Fruit fly (Drosophila melanogaster) whole organism, embryonic: ENCODE results near the gene CG32202.
A peak's percentile ranks its signal among the peaks of the same experiment; 100 is the strongest.

Experiments
- Aef1 ChIP-seq: fragments of 200-800 bp; sonication (Bioruptor generic); IDR thresholded peaks from 3 replicates; pipeline ENCODE4 v1.3.6; 2022; ENCODE audit warnings: missing biosample characterization, missing genetic modification characterization
- BEAF-32 ChIP-seq: fragments of 200-800 bp; sonication (Bioruptor generic); optimal IDR thresholded peaks from 3 replicates; lab custom pipeline; 2017; ENCODE audit warnings: missing biosample characterization, missing genetic modification characterization, mild to moderate bottlenecking, moderate library complexity, missing genetic modification reagents
- CG1024 ChIP-seq: fragments of 200-800 bp; sonication (Bioruptor generic); IDR thresholded peaks from 2 replicates; pipeline ENCODE4 v1.3.6; 2022; ENCODE audit warnings: missing biosample characterization, missing genetic modification characterization
- CG10321 ChIP-seq: fragments of 200-800 bp; sonication (Bioruptor generic); IDR thresholded peaks from 2 replicates; pipeline ENCODE4 v1.3.6; 2022; ENCODE audit warnings: missing biosample characterization, missing genetic modification characterization
- CG10462 ChIP-seq: fragments of 200-800 bp; sonication (Bioruptor generic); optimal IDR thresholded peaks from 2 replicates; lab custom pipeline; 2016; ENCODE audit warnings: missing biosample characterization, missing genetic modification characterization
- CG10543 ChIP-seq: fragments of 200-800 bp; sonication (Bioruptor generic); optimal IDR thresholded peaks from 3 replicates; lab custom pipeline; 2017; ENCODE audit warnings: missing biosample characterization, mild to moderate bottlenecking, missing genetic modification characterization, moderate library complexity
- CG1233 ChIP-seq: fragments of 200-800 bp; sonication (Bioruptor generic); optimal IDR thresholded peaks from 4 replicates; lab custom pipeline; 2018; ENCODE audit warnings: missing biosample characterization, mild to moderate bottlenecking, missing genetic modification characterization
- CG12744 ChIP-seq: fragments of 200-800 bp; sonication (Bioruptor generic); optimal IDR thresholded peaks from 2 replicates; lab custom pipeline; 2016; ENCODE audit warnings: missing biosample characterization, missing genetic modification characterization
- CG12769 ChIP-seq: fragments of 200-800 bp; sonication (Bioruptor generic); optimal IDR thresholded peaks from 2 replicates; lab custom pipeline; 2019; ENCODE audit warnings: missing biosample characterization, mild to moderate bottlenecking, missing genetic modification characterization, moderate library complexity
- CG13123 ChIP-seq: fragments of 200-800 bp; sonication (Bioruptor generic); optimal IDR thresholded peaks from 2 replicates; lab custom pipeline; 2016; ENCODE audit warnings: missing biosample characterization, missing genetic modification characterization
- CG14667 ChIP-seq: fragments of 200-800 bp; sonication (Bioruptor generic); IDR thresholded peaks from 2 replicates; pipeline ENCODE4 v1.3.6; 2022; ENCODE audit warnings: missing biosample characterization, missing genetic modification characterization
- CG15011 ChIP-seq: fragments of 200-800 bp; sonication (Bioruptor generic); optimal IDR thresholded peaks from 3 replicates; lab custom pipeline; 2018; ENCODE audit warnings: missing biosample characterization, mild to moderate bottlenecking, missing genetic modification characterization
- CG15514 ChIP-seq: fragments of 200-800 bp; sonication (Bioruptor generic); optimal IDR thresholded peaks from 3 replicates; lab custom pipeline; 2017; ENCODE audit warnings: missing biosample characterization, missing genetic modification characterization, mild to moderate bottlenecking, moderate library complexity, missing genetic modification reagents
- CG17328 ChIP-seq: fragments of 200-800 bp; sonication (Bioruptor generic); IDR thresholded peaks from 2 replicates; pipeline ENCODE4 v1.3.6; 2022; ENCODE audit warnings: missing biosample characterization, missing genetic modification characterization
- CG18476 ChIP-seq: fragments of 200-800 bp; sonication (Bioruptor generic); optimal IDR thresholded peaks from 2 replicates; lab custom pipeline; 2016; ENCODE audit warnings: missing biosample characterization, mild to moderate bottlenecking, missing genetic modification characterization
- CG18764 ChIP-seq: fragments of 200-800 bp; sonication (Bioruptor generic); optimal IDR thresholded peaks from 3 replicates; lab custom pipeline; 2016; ENCODE audit warnings: missing biosample characterization, missing genetic modification characterization
- CG2116 ChIP-seq: fragments of 200-800 bp; sonication (Bioruptor generic); optimal IDR thresholded peaks from 3 replicates; lab custom pipeline; 2018; ENCODE audit warnings: missing biosample characterization, mild to moderate bottlenecking, missing genetic modification characterization
- CG2120 ChIP-seq: fragments of 200-800 bp; sonication (Bioruptor generic); optimal IDR thresholded peaks from 3 replicates; lab custom pipeline; 2016; ENCODE audit warnings: missing biosample characterization, missing genetic modification characterization
- CG6175 ChIP-seq: fragments of 200-800 bp; sonication (Bioruptor generic); IDR thresholded peaks from 3 replicates; pipeline ENCODE4 v1.3.6; 2022; ENCODE audit warnings: missing biosample characterization, missing genetic modification characterization
- CG8290 ChIP-seq, 3 experiments: fragments of 200-800 bp; sonication (Bioruptor generic); optimal IDR thresholded peaks; 2 replicates each; lab custom pipeline; 2016 to 2019; ENCODE audit warnings: missing biosample characterization in 3 of 3, missing genetic modification characterization in 3 of 3, mild to moderate bottlenecking in 2 of 3, moderate library complexity in 1 of 3
- Dp ChIP-seq: fragments of 200-800 bp; sonication (Bioruptor generic); optimal IDR thresholded peaks from 2 replicates; lab custom pipeline; 2018; ENCODE audit warnings: missing biosample characterization, mild to moderate bottlenecking, missing genetic modification characterization, moderate library complexity
- ERR ChIP-seq: fragments of 200-800 bp; sonication (Bioruptor generic); optimal IDR thresholded peaks from 2 replicates; lab custom pipeline; 2016; ENCODE audit warnings: missing biosample characterization, missing genetic modification characterization
- Hmr ChIP-seq: fragments of 200-800 bp; sonication (Bioruptor generic); optimal IDR thresholded peaks from 3 replicates; lab custom pipeline; 2017; ENCODE audit warnings: mild to moderate bottlenecking, missing biosample characterization, missing genetic modification reagents, missing genetic modification characterization
- Hr78 ChIP-seq, 2 experiments: fragments of 200-800 bp in 1 of 2; fragments of >200 bp in 1 of 2; sonication (Bioruptor generic) in 1 of 2; optimal IDR thresholded peaks; 2 replicates each; lab custom pipeline; 2017 to 2019; ENCODE audit warnings: missing biosample characterization in 2 of 2, missing genetic modification characterization in 2 of 2, mild to moderate bottlenecking in 1 of 2, moderate library complexity in 1 of 2
- Hsf ChIP-seq: fragments of 200-800 bp; sonication (Bioruptor generic); optimal IDR thresholded peaks from 3 replicates; lab custom pipeline; 2016; ENCODE audit warnings: missing biosample characterization, missing genetic modification characterization
- Med ChIP-seq: fragments of 200-800 bp; sonication (Bioruptor generic); peaks from one replicate; lab custom pipeline; 2016; ENCODE audit warnings: missing biosample characterization, missing genetic modification characterization, mild to moderate bottlenecking, inconsistent platforms, moderate library complexity
- NK7.1 ChIP-seq: fragments of 200-800 bp; sonication (Bioruptor generic); optimal IDR thresholded peaks from 3 replicates; lab custom pipeline; 2016; ENCODE audit warnings: missing biosample characterization, missing genetic modification characterization
- Pdp1 ChIP-seq, 2 experiments: fragments of 200-800 bp; sonication (Bioruptor generic); optimal IDR thresholded peaks; 3 replicates each; lab custom pipeline; 2016; ENCODE audit warnings: missing biosample characterization in 2 of 2, missing genetic modification characterization in 2 of 2, mild to moderate bottlenecking in 1 of 2, moderate library complexity in 1 of 2
- ap ChIP-seq: fragments of 200-800 bp; sonication (Bioruptor generic); IDR thresholded peaks from 2 replicates; pipeline ENCODE4 v1.3.6; 2022; ENCODE audit warnings: missing biosample characterization, missing genetic modification characterization
- cad ChIP-seq: fragments of >200 bp; optimal IDR thresholded peaks from 2 replicates; lab custom pipeline; 2017; ENCODE audit warnings: missing biosample characterization, missing genetic modification characterization
- chinmo ChIP-seq: fragments of 200-800 bp; sonication (Bioruptor generic); IDR thresholded peaks from 4 replicates; pipeline ENCODE4 v1.3.6; 2022; ENCODE audit warnings: missing biosample characterization, missing genetic modification characterization; ENCODE audit not compliant: partially characterized antibody
- crol ChIP-seq: fragments of 200-800 bp; sonication (Bioruptor generic); IDR thresholded peaks from 2 replicates; pipeline ENCODE4 v1.3.6; 2022; ENCODE audit warnings: missing biosample characterization, missing genetic modification characterization
- cwo ChIP-seq: fragments of 200-800 bp; sonication (Bioruptor generic); optimal IDR thresholded peaks from 3 replicates; lab custom pipeline; 2017; ENCODE audit warnings: missing biosample characterization, missing genetic modification characterization, mild to moderate bottlenecking, moderate library complexity, missing genetic modification reagents
- dmrt11E ChIP-seq: fragments of 200-800 bp; sonication (Bioruptor generic); optimal IDR thresholded peaks from 3 replicates; lab custom pipeline; 2018; ENCODE audit warnings: missing biosample characterization, mild to moderate bottlenecking, missing genetic modification characterization, moderate library complexity
- eve ChIP-seq, 2 experiments: fragments of >200 bp; optimal IDR thresholded peaks; 2 replicates each; lab custom pipeline; 2017; ENCODE audit warnings: missing biosample characterization in 2 of 2, missing genetic modification characterization in 2 of 2
- exex ChIP-seq: fragments of 200-800 bp; sonication (Bioruptor generic); optimal IDR thresholded peaks from 4 replicates; lab custom pipeline; 2018; ENCODE audit warnings: missing biosample characterization, mild to moderate bottlenecking, missing genetic modification characterization, moderate library complexity
- gcm ChIP-seq: fragments of 200-800 bp; sonication (Bioruptor generic); optimal IDR thresholded peaks from 2 replicates; lab custom pipeline; 2019; ENCODE audit warnings: missing biosample characterization, mild to moderate bottlenecking, missing genetic modification characterization, moderate library complexity
- grn ChIP-seq: fragments of 200-800 bp; sonication (Bioruptor generic); optimal IDR thresholded peaks from 3 replicates; lab custom pipeline; 2017; ENCODE audit warnings: missing biosample characterization, missing genetic modification characterization
- ind ChIP-seq: fragments of 200-800 bp; sonication (Bioruptor generic); optimal IDR thresholded peaks from 3 replicates; lab custom pipeline; 2016; ENCODE audit warnings: missing biosample characterization, missing genetic modification characterization
- klu ChIP-seq: fragments of 200-800 bp; sonication (Bioruptor generic); IDR thresholded peaks from 2 replicates; pipeline ENCODE4 v1.3.6; 2022; ENCODE audit warnings: missing biosample characterization, missing genetic modification characterization
- lab ChIP-seq: fragments of 200-800 bp; sonication (Bioruptor generic); optimal IDR thresholded peaks from 3 replicates; lab custom pipeline; 2017; ENCODE audit warnings: missing biosample characterization, missing genetic modification characterization, mild to moderate bottlenecking, moderate library complexity, missing genetic modification reagents
- mirr ChIP-seq: fragments of 200-800 bp; sonication (Bioruptor generic); optimal IDR thresholded peaks from 3 replicates; lab custom pipeline; 2018; ENCODE audit warnings: missing biosample characterization, mild to moderate bottlenecking, missing genetic modification characterization
- p53 ChIP-seq: fragments of 200-800 bp; sonication (Bioruptor generic); optimal IDR thresholded peaks from 2 replicates; lab custom pipeline; 2016; ENCODE audit warnings: missing biosample characterization, missing genetic modification characterization
- pros ChIP-seq: fragments of 200-800 bp; sonication (Bioruptor generic); optimal IDR thresholded peaks from 3 replicates; lab custom pipeline; 2019; ENCODE audit warnings: missing biosample characterization, mild to moderate bottlenecking, missing genetic modification characterization, moderate library complexity
- sd ChIP-seq: fragments of 200-800 bp; sonication (Bioruptor generic); optimal IDR thresholded peaks from 3 replicates; lab custom pipeline; 2018; ENCODE audit warnings: missing biosample characterization, mild to moderate bottlenecking, missing genetic modification characterization, moderate library complexity
- sr ChIP-seq: fragments of 200-800 bp; sonication (Bioruptor generic); IDR thresholded peaks from 3 replicates; pipeline ENCODE4 v1.3.6; 2022; ENCODE audit warnings: missing biosample characterization, missing genetic modification characterization
- sug ChIP-seq: fragments of 200-800 bp; optimal IDR thresholded peaks from 2 replicates; lab custom pipeline; 2019; ENCODE audit warnings: missing biosample characterization, mild to moderate bottlenecking, missing genetic modification characterization, moderate library complexity
- tna ChIP-seq: fragments of 200-800 bp; sonication (Bioruptor generic); IDR thresholded peaks from 2 replicates; pipeline ENCODE4 v1.3.6; 2022; ENCODE audit warnings: missing biosample characterization, missing genetic modification characterization; ENCODE audit not compliant: partially characterized antibody
- wor ChIP-seq: fragments of 200-800 bp; sonication (Bioruptor generic); IDR thresholded peaks from 2 replicates; pipeline ENCODE4 v1.3.6; 2022; ENCODE audit warnings: missing biosample characterization, missing genetic modification characterization
- yki ChIP-seq: fragments of >200 bp; optimal IDR thresholded peaks from 3 replicates; lab custom pipeline; 2018

CG32202 gene

dm6 chr3L:18633084-18633483 is 48.9 kb upstream of the CG32202 start (continued):
- TF ChIP-seq cad (GFP tag; lab: Kevin White, UChicago) = no peak
- peak; percentile 27 for TF ChIP-seq sd (tag; lab: Kevin White, UChicago)
- no peak for TF ChIP-seq CG13123 (GFP tag; lab: Kevin White, UChicago)
- TF ChIP-seq Med (GFP tag; lab: Kevin White, UChicago) = peak; percentile 16
- no peak for TF ChIP-seq p53 (GFP tag; lab: Kevin White, UChicago)
- TF ChIP-seq Hsf (GFP tag; lab: Kevin White, UChicago) = no peak
- peak in 1 of 2 experiments; percentile 38 for TF ChIP-seq Pdp1 (GFP tag; optimal IDR thresholded peaks at IDR 0.05; lab: Kevin White, UChicago)
- TF ChIP-seq sr = no peak
- no peak for TF ChIP-seq yki (lab: Kevin White, UChicago)
- no peak for TF ChIP-seq CG1024
- TF ChIP-seq CG1233 (GFP tag; lab: Kevin White, UChicago) = no peak
- TF ChIP-seq crol = peak; percentile 95
- no peak for TF ChIP-seq CG15011 (GFP tag; lab: Kevin White, UChicago)
- TF ChIP-seq klu (GFP tag; lab: Robert Waterston, UW) = no peak
- no peak for TF ChIP-seq CG18476
- TF ChIP-seq cwo (GFP tag; lab: Kevin White, UChicago) = peak; percentile 81
- TF ChIP-seq CG12744 (GFP tag; lab: Kevin White, UChicago) = no peak
- peak; percentile 72 for TF ChIP-seq grn (GFP tag; lab: Kevin White, UChicago)
- TF ChIP-seq CG2120 (GFP tag; lab: Kevin White, UChicago) = no peak
- TF ChIP-seq CG6175 (GFP tag; lab: Robert Waterston, UW) = no peak
- TF ChIP-seq pros (GFP tag; lab: Kevin White, UChicago) = peak; percentile 5
- peak; percentile 0 for TF ChIP-seq Hmr (GFP tag; lab: Kevin White, UChicago)
- no peak for TF ChIP-seq Dp (GFP tag; lab: Kevin White, UChicago)
- no peak for TF ChIP-seq CG10462
- peak; percentile 60 for TF ChIP-seq CG10543
- no peak for TF ChIP-seq CG10321 (GFP tag; lab: Robert Waterston, UW)
- no peak for TF ChIP-seq CG18764
- TF ChIP-seq BEAF-32 (GFP tag; lab: Kevin White, UChicago) = no peak
- TF ChIP-seq chinmo (GFP tag; lab: Robert Waterston, UW) = 0 out of 4 replicates have a peak, but pooled peaks have one; percentile 28
- peak; percentile 56 for TF ChIP-seq sug (tag; lab: Kevin White, UChicago)
- no peak for TF ChIP-seq CG14667 (GFP tag; lab: Robert Waterston, UW)
- TF ChIP-seq ap (GFP tag; lab: Robert Waterston, UW) = no peak
- TF ChIP-seq CG15514 = peak; percentile 3
- TF ChIP-seq CG17328 = no peak
- TF ChIP-seq CG8290 (GFP tag; optimal IDR thresholded peaks at IDR 0.05; lab: Kevin White, UChicago) = no peak
- TF ChIP-seq CG8290 (tag; optimal IDR thresholded peaks at IDR 0.05; lab: Kevin White, UChicago) = peak in 1 of 2 experiments; percentile 49
- no peak for TF ChIP-seq wor (GFP tag; lab: Robert Waterston, UW)
- TF ChIP-seq CG12769 (tag; lab: Kevin White, UChicago) = peak; percentile 54
- no peak for TF ChIP-seq eve (GFP tag; optimal IDR thresholded peaks at IDR 0.05; lab: Kevin White, UChicago)
- peak; percentile 64 for TF ChIP-seq lab (GFP tag; lab: Kevin White, UChicago)
- TF ChIP-seq ind = no peak
- peak; percentile 62 for TF ChIP-seq exex
- TF ChIP-seq NK7.1 (GFP tag; lab: Kevin White, UChicago) = no peak
- no peak for TF ChIP-seq dmrt11E (tag; lab: Kevin White, UChicago)
- TF ChIP-seq CG2116 (GFP tag; lab: Kevin White, UChicago) = no peak
- TF ChIP-seq Hr78 (GFP tag; optimal IDR thresholded peaks at IDR 0.05; lab: Kevin White, UChicago) = peak in 1 of 2 experiments; percentile 33
- no peak for TF ChIP-seq ERR (GFP tag; lab: Kevin White, UChicago)
- no peak for TF ChIP-seq gcm (GFP tag; lab: Kevin White, UChicago)
- peak; percentile 73 for TF ChIP-seq mirr (GFP tag; lab: Kevin White, UChicago)
- 0 out of 2 replicates have a peak, but pooled peaks have one; percentile 10 for TF ChIP-seq tna
- TF ChIP-seq Aef1 (GFP tag; lab: Robert Waterston, UW) = 0 out of 3 replicates have a peak, but pooled peaks have one; percentile 24
- TF ChIP-seq, all 482 proteins: peak for 27
